Worm (Caenorhabditis elegans) whole organism, late embryonic: ENCODE data around the gene T24A6.16.
"Not testable (repeated sequence)": the region's sequence is repeated elsewhere in the genome, so short reads cannot be mapped to it uniquely, and the experiment has no call there.

ENCODE experiments used
- C08G9.2 ChIP-seq: sonication (generic microtip); optimal IDR thresholded peaks from 2 replicates; lab custom pipeline; 2016; ENCODE audit warnings: mild to moderate bottlenecking, missing genetic modification characterization, moderate library complexity, missing compliant biosample characterization
- F13H6.1 ChIP-seq: sonication (generic microtip); optimal IDR thresholded peaks from 2 replicates; lab custom pipeline; 2016; ENCODE audit warnings: missing genetic modification characterization, missing compliant biosample characterization
- K02D7.2 ChIP-seq: sonication (generic microtip); optimal IDR thresholded peaks from 2 replicates; lab custom pipeline; 2017; ENCODE audit warnings: mild to moderate bottlenecking, missing genetic modification characterization, missing compliant biosample characterization
- Y22D7AL.16 ChIP-seq: sonication (generic microtip); optimal IDR thresholded peaks from 2 replicates; lab custom pipeline; 2016; ENCODE audit warnings: missing genetic modification characterization, missing compliant biosample characterization
- ahr-1 ChIP-seq: sonication (generic microtip); optimal IDR thresholded peaks from 2 replicates; lab custom pipeline; 2016; ENCODE audit warnings: missing genetic modification characterization, missing compliant biosample characterization
- ceh-14 ChIP-seq: sonication (generic microtip); optimal IDR thresholded peaks from 2 replicates; lab custom pipeline; 2016; ENCODE audit warnings: missing genotype, missing genetic modification characterization, missing compliant biosample characterization
- ceh-18 ChIP-seq: sonication (generic microtip); optimal IDR thresholded peaks from 2 replicates; lab custom pipeline; 2016; ENCODE audit warnings: missing genetic modification characterization, missing compliant biosample characterization
- ceh-22 ChIP-seq: sonication (generic microtip); optimal IDR thresholded peaks from 2 replicates; lab custom pipeline; 2017; ENCODE audit warnings: missing biosample characterization, missing genetic modification characterization
- ceh-24 ChIP-seq: sonication (generic microtip); optimal IDR thresholded peaks from 2 replicates; lab custom pipeline; 2016; ENCODE audit warnings: mild to moderate bottlenecking, missing genetic modification characterization, missing compliant biosample characterization
- ceh-30 ChIP-seq: fragments of 150-350 bp; optimal IDR thresholded peaks from 2 replicates; lab custom pipeline; 2014; ENCODE audit warnings: missing biosample characterization, missing genetic modification characterization
- ceh-31 ChIP-seq: sonication (generic microtip); optimal IDR thresholded peaks from 2 replicates; lab custom pipeline; 2016; ENCODE audit warnings: missing genetic modification characterization, missing compliant biosample characterization
- ceh-48 ChIP-seq: sonication (generic microtip); optimal IDR thresholded peaks from 2 replicates; lab custom pipeline; 2016; ENCODE audit warnings: missing genetic modification characterization, inconsistent platforms, missing compliant biosample characterization
- che-1 ChIP-seq: sonication (generic microtip); optimal IDR thresholded peaks from 2 replicates; lab custom pipeline; 2016; ENCODE audit warnings: mild to moderate bottlenecking, missing genetic modification characterization, missing compliant biosample characterization
- dmd-4 ChIP-seq: sonication (generic microtip); optimal IDR thresholded peaks from 2 replicates; lab custom pipeline; 2016; ENCODE audit warnings: borderline replicate concordance, missing genetic modification characterization, missing compliant biosample characterization
- elt-2 ChIP-seq: sonication (generic microtip); optimal IDR thresholded peaks from 2 replicates; lab custom pipeline; 2016; ENCODE audit warnings: missing genetic modification reagents, missing genetic modification characterization, missing compliant biosample characterization
- elt-4 ChIP-seq: sonication (generic microtip); optimal IDR thresholded peaks from 2 replicates; lab custom pipeline; 2016; ENCODE audit warnings: missing genetic modification characterization, missing compliant biosample characterization
- ets-4 ChIP-seq: sonication (generic microtip); optimal IDR thresholded peaks from 2 replicates; lab custom pipeline; 2016; ENCODE audit warnings: missing genetic modification characterization, missing compliant biosample characterization
- eyg-1 ChIP-seq: sonication (generic microtip); optimal IDR thresholded peaks from 2 replicates; lab custom pipeline; 2016; ENCODE audit warnings: missing genotype, missing genetic modification characterization, missing compliant biosample characterization
- fax-1 ChIP-seq: sonication (generic microtip); optimal IDR thresholded peaks from 2 replicates; lab custom pipeline; 2016; ENCODE audit warnings: missing genotype, missing genetic modification characterization, missing compliant biosample characterization
- fkh-10 ChIP-seq: fragments of 150-350 bp; optimal IDR thresholded peaks from 2 replicates; lab custom pipeline; 2014; ENCODE audit warnings: missing biosample characterization, missing genetic modification reagents, missing genetic modification characterization
- gmeb-2 ChIP-seq: sonication (generic microtip); optimal IDR thresholded peaks from 2 replicates; lab custom pipeline; 2016; ENCODE audit warnings: missing genetic modification characterization, inconsistent platforms, missing compliant biosample characterization
- hlh-30 ChIP-seq: sonication (generic microtip); optimal IDR thresholded peaks from 2 replicates; lab custom pipeline; 2017; ENCODE audit warnings: antibody characterized with exemption, missing genetic modification characterization, missing compliant biosample characterization; ENCODE audit not compliant: insufficient read depth
- hlh-6 ChIP-seq: sonication (generic microtip); optimal IDR thresholded peaks from 2 replicates; lab custom pipeline; 2016; ENCODE audit warnings: missing genotype, missing genetic modification characterization, missing compliant biosample characterization
- hlh-8 ChIP-seq: sonication (generic microtip); optimal IDR thresholded peaks from 2 replicates; lab custom pipeline; 2016; ENCODE audit warnings: missing genotype, missing genetic modification characterization, missing compliant biosample characterization
- lim-6 ChIP-seq: sonication (generic microtip); optimal IDR thresholded peaks from 2 replicates; lab custom pipeline; 2016; ENCODE audit warnings: missing genetic modification characterization, missing compliant biosample characterization
- lin-11 ChIP-seq: fragments of 200-800 bp; sonication (Bioruptor generic); optimal IDR thresholded peaks from 2 replicates; lab custom pipeline; 2018; ENCODE audit warnings: mild to moderate bottlenecking, missing genetic modification characterization, missing compliant biosample characterization
- madf-2 ChIP-seq: sonication (generic microtip); optimal IDR thresholded peaks from 2 replicates; lab custom pipeline; 2017; ENCODE audit warnings: missing genetic modification characterization, missing compliant biosample characterization
- nfya-1 ChIP-seq: sonication (generic microtip); optimal IDR thresholded peaks from 2 replicates; lab custom pipeline; 2017; ENCODE audit warnings: missing genetic modification characterization, mild to moderate bottlenecking, missing compliant biosample characterization, antibody characterized with exemption, moderate library complexity
- nhr-232 ChIP-seq: sonication (generic microtip); optimal IDR thresholded peaks from 2 replicates; lab custom pipeline; 2016; ENCODE audit warnings: missing genetic modification characterization, missing compliant biosample characterization
- pat-9 ChIP-seq: fragments of 200-800 bp; sonication (Bioruptor generic); optimal IDR thresholded peaks from 2 replicates; lab custom pipeline; 2018; ENCODE audit warnings: mild to moderate bottlenecking, missing genetic modification characterization, moderate library complexity, missing compliant biosample characterization
- pax-1 ChIP-seq: fragments of 150-350 bp; optimal IDR thresholded peaks from 2 replicates; lab custom pipeline; 2014; ENCODE audit warnings: missing biosample characterization, missing genetic modification characterization
- pha-2 ChIP-seq: sonication (generic microtip); optimal IDR thresholded peaks from 2 replicates; lab custom pipeline; 2017; ENCODE audit warnings: mild to moderate bottlenecking, missing genetic modification characterization, missing compliant biosample characterization
- pros-1 ChIP-seq: fragments of 150-350 bp; optimal IDR thresholded peaks from 2 replicates; lab custom pipeline; 2014; ENCODE audit warnings: missing biosample characterization, missing genetic modification reagents, missing genetic modification characterization
- rnt-1 ChIP-seq: sonication (generic microtip); optimal IDR thresholded peaks from 2 replicates; lab custom pipeline; 2016; ENCODE audit warnings: missing genetic modification characterization, missing compliant biosample characterization
- sdc-2 ChIP-seq: sonication (generic microtip); optimal IDR thresholded peaks from 2 replicates; lab custom pipeline; 2016; ENCODE audit warnings: missing genotype, missing genetic modification characterization, missing compliant biosample characterization
- syd-9 ChIP-seq: sonication (generic microtip); optimal IDR thresholded peaks from 2 replicates; lab custom pipeline; 2016; ENCODE audit warnings: mild to moderate bottlenecking, missing genetic modification characterization, moderate library complexity, missing compliant biosample characterization
- tbx-2 ChIP-seq: sonication (generic microtip); optimal IDR thresholded peaks from 2 replicates; lab custom pipeline; 2016; ENCODE audit warnings: missing genetic modification characterization, missing compliant biosample characterization
- unc-3 ChIP-seq, 2 experiments: fragments of 200-800 bp in 1 of 2; sonication (Bioruptor generic) in 1 of 2; sonication (generic microtip) in 1 of 2; conservative IDR thresholded peaks in 1 of 2; optimal IDR thresholded peaks in 1 of 2; 2 replicates each; pipeline versions ENCODE4 v1.3.6 to Lab custom; 2016 to 2022; ENCODE audit warnings: missing compliant biosample characterization in 2 of 2, missing genetic modification characterization in 2 of 2, missing genetic modification reagents in 1 of 2
- unc-86 ChIP-seq: sonication (generic microtip); optimal IDR thresholded peaks from 2 replicates; lab custom pipeline; 2016; ENCODE audit warnings: missing genetic modification characterization, missing compliant biosample characterization
- zip-5 ChIP-seq: sonication (generic microtip); optimal IDR thresholded peaks from 2 replicates; lab custom pipeline; 2016; ENCODE audit warnings: missing genetic modification characterization, missing compliant biosample characterization

Gene T24A6.16

DNA sequence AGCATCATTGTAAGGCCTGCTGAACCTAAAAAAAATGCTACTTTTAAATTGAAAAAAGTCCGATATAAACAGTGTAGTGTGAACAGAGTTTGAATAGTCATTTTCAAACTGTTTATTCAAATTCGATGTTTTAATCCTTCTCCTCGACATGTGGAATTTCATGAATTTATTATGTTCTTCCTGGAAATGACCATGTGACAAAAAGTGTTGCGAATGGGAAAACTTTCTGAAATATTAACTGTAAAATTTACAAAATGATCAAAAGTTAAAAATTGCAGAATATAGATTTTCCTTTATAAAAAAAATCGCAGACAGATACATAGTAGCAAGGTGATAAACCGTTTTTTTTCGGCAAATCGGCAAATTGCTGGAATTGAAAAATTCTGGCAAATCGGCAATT lies 42.6 kb upstream of the T24A6.16 start, which contains the start of gene T22F3.8:
T22F3.8 (minus strand) TSS at position 101 of the 400 bp plus-strand sequence.
- no peak for TF ChIP-seq ets-4 (tag; lab: Kevin White, UChicago)
- TF ChIP-seq C08G9.2 (tag; lab: Kevin White, UChicago), result no peak
- no peak for TF ChIP-seq eyg-1 (tag; lab: Kevin White, UChicago)
- TF ChIP-seq syd-9 (tag; lab: Kevin White, UChicago), result no peak
- TF ChIP-seq ahr-1, result no peak
- no peak for TF ChIP-seq lin-11

- TF ChIP-seq tbx-2 (no peak), ceh-18 (tag; lab: Kevin White, UChicago) (no peak), pha-2 (tag; lab: Kevin White, UChicago) (no peak), gmeb-2 (no peak), rnt-1 (tag; lab: Kevin White, UChicago) (no peak), pros-1 (no peak), unc-86 (tag; lab: Kevin White, UChicago) (no peak), fax-1 (no peak), che-1 (tag; lab: Kevin White, UChicago) (no peak), K02D7.2 (no peak), ceh-24 (tag; lab: Kevin White, UChicago) (no peak)
Measured at ce11 chrV:3600570-3600969, 37.8 kb upstream of the T24A6.16 start, which contains the start of gene T22F3.7. Gene T22F3.7, minus strand, starts transcription at chrV:3600670.

DNA sequence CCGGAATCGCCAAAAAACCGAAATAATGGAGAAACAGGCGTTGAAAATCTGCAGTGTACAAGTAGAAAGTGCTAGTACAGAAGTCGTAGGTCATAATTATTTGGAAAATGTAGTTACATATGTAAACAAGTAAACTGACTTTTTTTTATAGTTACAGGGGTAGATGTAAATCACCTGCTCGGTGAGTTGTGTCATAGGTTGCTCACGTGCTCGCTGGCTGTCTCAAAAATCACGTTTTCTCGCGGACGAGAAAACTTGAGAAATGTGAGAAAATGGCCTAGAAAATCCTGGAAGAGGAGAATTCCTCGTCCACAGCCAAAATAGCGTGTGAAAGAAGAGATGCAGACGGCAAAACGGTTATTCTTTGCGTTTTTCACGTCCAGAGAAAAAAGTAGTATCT lies 34.3 kb upstream of the T24A6.16 start, which contains the start of gene srh-212:
srh-212 (minus strand) TSS at position 101 of the 400 bp plus-strand sequence.
- TF ChIP-seq unc-86, lim-6, dmd-4 (tag; lab: Kevin White, UChicago): not testable (repeated sequence)

- TF ChIP-seq ceh-22 (tag; lab: Kevin White, UChicago) (no peak), ahr-1 (no peak), zip-5 (no peak), hlh-8 (no peak), pat-9 (tag; lab: Kevin White, UChicago) (no peak), madf-2 (no peak), F13H6.1 (tag; lab: Kevin White, UChicago) (no peak)
- TF ChIP-seq, all 69 proteins: peak for 0
Measured at ce11 chrV:3594936-3595335, 32.2 kb upstream of the T24A6.16 start, which contains the start of gene srh-213. Gene srh-213, minus strand, starts transcription at chrV:3595036.

- TF ChIP-seq F13H6.1 (tag; lab: Kevin White, UChicago) (no peak), fkh-10 (GFP tag; lab: Kevin White, UChicago) (no peak), pax-1 (tag; lab: Kevin White, UChicago) (no peak), elt-4 (tag; lab: Kevin White, UChicago) (no peak), ceh-48 (no peak), elt-2 (no peak), ceh-31 (tag; lab: Kevin White, UChicago) (no peak), C08G9.2 (tag; lab: Kevin White, UChicago) (no peak), nhr-232 (tag; lab: Kevin White, UChicago) (no peak), rnt-1 (tag; lab: Kevin White, UChicago) (no peak), unc-3 (GFP tag; conservative IDR thresholded peaks at IDR 0.05; lab: Robert Waterston, UW) (no peak), unc-3 (tag; optimal IDR thresholded peaks at IDR 0.05; lab: Kevin White, UChicago) (no peak), ceh-30 (no peak), sdc-2 (tag; lab: Kevin White, UChicago) (no peak), hlh-6 (tag; lab: Kevin White, UChicago) (no peak), pros-1 (no peak), hlh-30 (tag; lab: Kevin White, UChicago) (no peak), ceh-14 (tag; lab: Kevin White, UChicago) (no peak), madf-2 (no peak), Y22D7AL.16 (tag; lab: Kevin White, UChicago) (no peak), nfya-1 (no peak)
Measured at ce11 chrV:3592099-3592498, 29.4 kb upstream of the T24A6.16 start, which contains the start of gene T22F3.12. Gene T22F3.12, minus strand, starts transcription at chrV:3592199.
